Fruit fly (Drosophila melanogaster): ENCODE measurements around the gene CG14369.

Gene CG14369

dm6 chr3R:13592557-13592956 lies at the start of gene CG14369:
Gene CG14369 (minus strand): TSS chr3R:13592657.
- TF ChIP-seq CG6276 (GFP tag; optimal IDR thresholded peaks at IDR 0.05) (no peak), Lpt (GFP tag; optimal IDR thresholded peaks at IDR 0.05) (no peak), CG1621 (tag; optimal IDR thresholded peaks at IDR 0.05) (no peak)

dm6 chr3R:13631642-13632041 lies 39.2 kb upstream of the CG14369 start, which contains the start of gene CG10841:
Gene CG10841 (plus strand): TSS chr3R:13631942.
- TF ChIP-seq CG15336 (GFP tag; IDR thresholded peaks at IDR 0.05): no peak
- TF ChIP-seq CG9139 (GFP tag; optimal IDR thresholded peaks at IDR 0.05): no peak
- no peak for TF ChIP-seq CG11902 (GFP tag; optimal IDR thresholded peaks at IDR 0.05)
- no peak for TF ChIP-seq CG32006 (GFP tag; optimal IDR thresholded peaks at IDR 0.05)
- TF ChIP-seq CG11762 (GFP tag; optimal IDR thresholded peaks at IDR 0.05; ENCODE audit: insufficient read depth): no peak
- TF ChIP-seq achi (GFP tag; optimal IDR thresholded peaks at IDR 0.05): no peak
- TF ChIP-seq CG6276 (GFP tag; optimal IDR thresholded peaks at IDR 0.05): no peak
- no peak for TF ChIP-seq ss (GFP tag; optimal IDR thresholded peaks at IDR 0.05)
- TF ChIP-seq Sox15 (GFP tag; optimal IDR thresholded peaks at IDR 0.05): no peak
- no peak for TF ChIP-seq CG10669 (GFP tag; optimal IDR thresholded peaks at IDR 0.05)
- no peak for TF ChIP-seq CG34406 (GFP tag; optimal IDR thresholded peaks at IDR 0.05)
- no peak for TF ChIP-seq CG8632 (GFP tag; optimal IDR thresholded peaks at IDR 0.05)
- TF ChIP-seq Eip78C (GFP tag): no peak
- TF ChIP-seq CG16779 (tag; optimal IDR thresholded peaks at IDR 0.05): no peak
- TF ChIP-seq Met (GFP tag; optimal IDR thresholded peaks at IDR 0.05): no peak
- TF ChIP-seq CG6792 (GFP tag; optimal IDR thresholded peaks at IDR 0.05): no peak
- no peak for TF ChIP-seq fd59A (GFP tag; optimal IDR thresholded peaks at IDR 0.05)
- TF ChIP-seq Hr39 (GFP tag; optimal IDR thresholded peaks at IDR 0.05): no peak
- TF ChIP-seq Smox (GFP tag; optimal IDR thresholded peaks at IDR 0.05): no peak
- no peak for TF ChIP-seq fkh (GFP tag; optimal IDR thresholded peaks at IDR 0.05)

dm6 chr3R:13617228-13617627 lies 24.8 kb upstream of the CG14369 start:
- no peak for TF ChIP-seq pdm3 (GFP tag; optimal IDR thresholded peaks at IDR 0.05)
- TF ChIP-seq CG1621 (tag; optimal IDR thresholded peaks at IDR 0.05): no peak
- TF ChIP-seq CG31627 (GFP tag; optimal IDR thresholded peaks at IDR 0.05): no peak
- TF ChIP-seq CG11294 (GFP tag; IDR thresholded peaks at IDR 0.05): no peak
- no peak for TF ChIP-seq vri (GFP tag; optimal IDR thresholded peaks at IDR 0.05)
- no peak for TF ChIP-seq CG8319 (GFP tag; optimal IDR thresholded peaks at IDR 0.05)
- no peak for TF ChIP-seq dsx (GFP tag; optimal IDR thresholded peaks at IDR 0.05; ENCODE audit: poor library complexity, severe bottlenecking)
- no peak for TF ChIP-seq spab (GFP tag; optimal IDR thresholded peaks at IDR 0.05)
- TF ChIP-seq Lpt (GFP tag; optimal IDR thresholded peaks at IDR 0.05): no peak
- no peak for TF ChIP-seq CG6276 (GFP tag; optimal IDR thresholded peaks at IDR 0.05)
- no peak for TF ChIP-seq fd85E (GFP tag; optimal IDR thresholded peaks at IDR 0.05)
- no peak for TF ChIP-seq net (GFP tag; optimal IDR thresholded peaks at IDR 0.05)
- no peak for TF ChIP-seq eg (GFP tag; IDR thresholded peaks at IDR 0.05)
- no peak for TF ChIP-seq CG34406 (GFP tag; optimal IDR thresholded peaks at IDR 0.05)
- no peak for TF ChIP-seq Sox14 (GFP tag; optimal IDR thresholded peaks at IDR 0.05)
- no peak for TF ChIP-seq CG3919 (GFP tag; optimal IDR thresholded peaks at IDR 0.05)

dm6 chr3R:13615617-13616016 lies 23.2 kb upstream of the CG14369 start, which contains the start of gene CG9269:
Gene CG9269 (plus strand): TSS chr3R:13615917.
- TF ChIP-seq ss (GFP tag; optimal IDR thresholded peaks at IDR 0.05) (no peak), Hr38 (GFP tag; optimal IDR thresholded peaks at IDR 0.05) (no peak), Ets21C (GFP tag; optimal IDR thresholded peaks at IDR 0.05) (no peak), lz (GFP tag; optimal IDR thresholded peaks at IDR 0.05) (no peak), Sox14 (GFP tag; optimal IDR thresholded peaks at IDR 0.05) (no peak), salr (GFP tag; optimal IDR thresholded peaks at IDR 0.05) (no peak), Eip93F (GFP tag; optimal IDR thresholded peaks at IDR 0.05) (no peak), Smox (GFP tag; optimal IDR thresholded peaks at IDR 0.05) (no peak)
